Worm (Caenorhabditis elegans): ENCODE data around the gene Y39B6A.1.

DNA sequence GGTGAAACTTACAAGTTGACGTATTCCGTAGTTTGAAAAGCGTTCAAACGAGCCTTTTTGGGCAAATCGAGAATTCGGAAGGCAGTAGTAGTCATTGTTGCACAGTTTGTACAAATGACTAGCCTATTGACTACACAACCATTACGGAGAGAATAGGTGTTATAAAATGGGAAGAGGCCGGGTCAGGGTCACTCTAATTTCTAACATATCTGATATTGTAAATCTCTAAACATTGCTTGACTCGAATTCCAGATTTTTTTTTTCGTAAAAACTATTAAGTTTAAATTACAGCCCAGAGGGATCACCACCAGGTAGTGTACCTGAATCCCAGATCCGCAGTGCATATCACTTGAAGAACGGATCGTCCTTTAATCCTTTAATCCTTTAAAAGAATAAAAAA, 33.8 kb upstream of the Y39B6A.1 start, which contains the start of gene fbxb-2:
- no peak for TF ChIP-seq unc-62 (GFP tag; optimal IDR thresholded peaks at IDR 0.05)
- TF ChIP-seq unc-39 (tag; optimal IDR thresholded peaks at IDR 0.05) = no peak
- TF ChIP-seq nfya-1 (tag; optimal IDR thresholded peaks at IDR 0.05; ENCODE audit: insufficient read depth) = no peak
- no peak for TF ChIP-seq ztf-4 (tag; optimal IDR thresholded peaks at IDR 0.05)
- no peak for TF ChIP-seq ceh-82 (tag; optimal IDR thresholded peaks at IDR 0.05)
- no peak for TF ChIP-seq nhr-77 (tag; optimal IDR thresholded peaks at IDR 0.05)
- TF ChIP-seq ceh-16 (tag; optimal IDR thresholded peaks at IDR 0.05) = no peak
- no peak for TF ChIP-seq fos-1 (tag; optimal IDR thresholded peaks at IDR 0.05)

All from whole organism, L3 larva.